Worm (Caenorhabditis elegans) whole organism, L1 larva: ENCODE data around the gene C50B6.3.

Experiments used
- C04F5.9 ChIP-seq: sonication (generic microtip); optimal IDR thresholded peaks from 2 replicates; lab custom pipeline; 2016; ENCODE audit warnings: missing genetic modification characterization, missing compliant biosample characterization
- C34B4.2 ChIP-seq: sonication (generic microtip); optimal IDR thresholded peaks from 2 replicates; lab custom pipeline; 2017; ENCODE audit warnings: mild to moderate bottlenecking, missing genetic modification characterization, missing compliant biosample characterization
- alr-1 ChIP-seq: fragments of 200-800 bp; sonication (Bioruptor generic); optimal IDR thresholded peaks from 2 replicates; lab custom pipeline; 2018; ENCODE audit warnings: borderline replicate concordance, mild to moderate bottlenecking, missing genetic modification characterization, missing compliant biosample characterization
- aly-2 ChIP-seq: fragments of 150-350 bp; optimal IDR thresholded peaks from 2 replicates; lab custom pipeline; 2014; ENCODE audit warnings: missing biosample characterization, missing genetic modification characterization
- ceh-88 ChIP-seq: fragments of 200-800 bp; sonication (Bioruptor generic); IDR thresholded peaks from 2 replicates; pipeline ENCODE4 v1.3.6; 2022; ENCODE audit warnings: missing genetic modification characterization, missing compliant biosample characterization
- ceh-90 ChIP-seq: sonication (generic microtip); optimal IDR thresholded peaks from 2 replicates; lab custom pipeline; 2016; ENCODE audit warnings: missing genetic modification characterization, missing compliant biosample characterization
- ces-1 ChIP-seq: fragments of 150-350 bp; optimal IDR thresholded peaks from 2 replicates; lab custom pipeline; 2014; ENCODE audit warnings: missing biosample characterization, missing genetic modification reagents, missing genetic modification characterization
- efl-3 ChIP-seq: fragments of 200-800 bp; sonication (Bioruptor generic); optimal IDR thresholded peaks from 2 replicates; lab custom pipeline; 2018; ENCODE audit warnings: mild to moderate bottlenecking, missing genetic modification characterization, missing compliant biosample characterization
- egl-27 ChIP-seq, 2 experiments: fragments of 150-350 bp in 1 of 2; sonication (generic microtip); optimal IDR thresholded peaks; 3 replicates each; lab custom pipeline; 2017 to 2018; ENCODE audit warnings: missing biosample characterization in 2 of 2, missing genetic modification characterization in 2 of 2, missing genetic modification reagents in 2 of 2
- elt-3 ChIP-seq, 6 experiments: fragments of 150-350 bp in 1 of 6; sonication (generic microtip); optimal IDR thresholded peaks; 2 replicates each; lab custom pipeline; 2017 to 2018; ENCODE audit warnings: missing biosample characterization in 6 of 6, missing genetic modification characterization in 6 of 6, inconsistent platforms in 1 of 6
- fkh-8 ChIP-seq: sonication (generic microtip); optimal IDR thresholded peaks from 2 replicates; lab custom pipeline; 2016; ENCODE audit warnings: mild to moderate bottlenecking, missing genetic modification characterization, missing compliant biosample characterization
- fos-1 ChIP-seq: fragments of 150-350 bp; optimal IDR thresholded peaks from 2 replicates; lab custom pipeline; 2014; ENCODE audit warnings: missing biosample characterization, missing genetic modification characterization
- hlh-17 ChIP-seq: fragments of 200-800 bp; sonication (Bioruptor generic); optimal IDR thresholded peaks from 2 replicates; lab custom pipeline; 2018; ENCODE audit warnings: missing genetic modification characterization, mild to moderate bottlenecking, missing compliant biosample characterization, moderate library complexity, borderline replicate concordance
- irx-1 ChIP-seq: sonication (generic microtip); optimal IDR thresholded peaks from 2 replicates; lab custom pipeline; 2016; ENCODE audit warnings: missing genetic modification characterization, missing compliant biosample characterization
- isw-1 ChIP-seq: fragments of 200-800 bp; sonication (Bioruptor generic); IDR thresholded peaks from 2 replicates; pipeline ENCODE4 v1.3.6; 2022; ENCODE audit warnings: missing genetic modification characterization, missing compliant biosample characterization
- jun-1 ChIP-seq: fragments of 150-350 bp; optimal IDR thresholded peaks from 2 replicates; lab custom pipeline; 2014; ENCODE audit warnings: missing biosample characterization, missing genetic modification reagents, missing genetic modification characterization
- lin-13 ChIP-seq: fragments of 150-350 bp; optimal IDR thresholded peaks from 2 replicates; lab custom pipeline; 2014; ENCODE audit warnings: missing biosample characterization, missing genetic modification reagents, missing genetic modification characterization
- lin-14 ChIP-seq: fragments of 200-800 bp; sonication (Bioruptor generic); optimal IDR thresholded peaks from 2 replicates; lab custom pipeline; 2018; ENCODE audit warnings: mild to moderate bottlenecking, missing genetic modification characterization, moderate library complexity, missing compliant biosample characterization
- lin-35 ChIP-seq, 2 experiments: fragments of 150-350 bp; optimal IDR thresholded peaks; 2 replicates each; lab custom pipeline; 2014; ENCODE audit warnings: missing biosample characterization in 2 of 2, missing genetic modification characterization in 2 of 2, missing genetic modification reagents in 2 of 2
- lin-39 ChIP-seq: fragments of 150-350 bp; optimal IDR thresholded peaks from 2 replicates; lab custom pipeline; 2014; ENCODE audit warnings: missing biosample characterization, missing genetic modification reagents, missing genetic modification characterization
- lir-3 ChIP-seq: sonication (generic microtip); optimal IDR thresholded peaks from 2 replicates; lab custom pipeline; 2016; ENCODE audit warnings: mild to moderate bottlenecking, missing genetic modification characterization, moderate library complexity, missing compliant biosample characterization; ENCODE audit not compliant: poor library complexity
- lsy-2 ChIP-seq, 2 experiments: fragments of 150-350 bp; optimal IDR thresholded peaks; 2 replicates each; lab custom pipeline; 2014; ENCODE audit warnings: missing biosample characterization in 2 of 2, missing genetic modification characterization in 2 of 2
- nhr-11 ChIP-seq: fragments of 150-350 bp; optimal IDR thresholded peaks from 2 replicates; lab custom pipeline; 2014; ENCODE audit warnings: missing biosample characterization, missing genetic modification characterization
- nhr-19 ChIP-seq: fragments of 200-800 bp; sonication (Bioruptor generic); conservative IDR thresholded peaks from 2 replicates; pipeline ENCODE4 v1.3.6; 2022; ENCODE audit warnings: missing genetic modification characterization, missing compliant biosample characterization
- nhr-20 ChIP-seq: sonication (generic microtip); optimal IDR thresholded peaks from 2 replicates; lab custom pipeline; 2016; ENCODE audit warnings: mild to moderate bottlenecking, missing genetic modification characterization, missing compliant biosample characterization
- nhr-237 ChIP-seq: fragments of 150-350 bp; optimal IDR thresholded peaks from 2 replicates; lab custom pipeline; 2014; ENCODE audit warnings: missing biosample characterization, missing genetic modification characterization
- nhr-71 ChIP-seq: sonication (generic microtip); optimal IDR thresholded peaks from 2 replicates; lab custom pipeline; 2016; ENCODE audit warnings: mild to moderate bottlenecking, missing genetic modification characterization, moderate library complexity, missing compliant biosample characterization
- nhr-76 ChIP-seq: sonication (generic microtip); optimal IDR thresholded peaks from 2 replicates; lab custom pipeline; 2017; ENCODE audit warnings: missing biosample characterization, missing genetic modification characterization
- nhr-90 ChIP-seq: sonication (generic microtip); optimal IDR thresholded peaks from 2 replicates; lab custom pipeline; 2016; ENCODE audit warnings: mild to moderate bottlenecking, missing genetic modification characterization, missing compliant biosample characterization; ENCODE audit not compliant: poor library complexity
- pag-3 ChIP-seq: sonication (generic microtip); optimal IDR thresholded peaks from 2 replicates; lab custom pipeline; 2017; ENCODE audit warnings: missing genetic modification characterization, mild to moderate bottlenecking, missing compliant biosample characterization, antibody characterized with exemption, borderline replicate concordance; ENCODE audit not compliant: insufficient read depth
- pax-3 ChIP-seq: fragments of 200-800 bp; sonication (Bioruptor generic); optimal IDR thresholded peaks from 2 replicates; lab custom pipeline; 2018; ENCODE audit warnings: mild to moderate bottlenecking, missing genetic modification characterization, moderate library complexity, missing compliant biosample characterization
- pqm-1 ChIP-seq: sonication (generic microtip); optimal IDR thresholded peaks from 3 replicates; lab custom pipeline; 2017; ENCODE audit warnings: missing biosample characterization, missing genetic modification characterization
- rnt-1 ChIP-seq: sonication (generic microtip); optimal IDR thresholded peaks from 2 replicates; lab custom pipeline; 2016; ENCODE audit warnings: mild to moderate bottlenecking, missing genetic modification characterization, moderate library complexity, missing compliant biosample characterization
- skn-1 ChIP-seq: fragments of 150-350 bp; optimal IDR thresholded peaks from 2 replicates; lab custom pipeline; 2014; ENCODE audit warnings: missing biosample characterization, missing genetic modification characterization
- snpc-4 ChIP-seq: fragments of 150-350 bp; optimal IDR thresholded peaks from 2 replicates; lab custom pipeline; 2014; ENCODE audit warnings: missing biosample characterization, missing genetic modification characterization
- snu-23 ChIP-seq: sonication (generic microtip); optimal IDR thresholded peaks from 2 replicates; lab custom pipeline; 2016; ENCODE audit warnings: missing genetic modification characterization, missing compliant biosample characterization
- sox-4 ChIP-seq: sonication (generic microtip); optimal IDR thresholded peaks from 2 replicates; lab custom pipeline; 2016; ENCODE audit warnings: missing genetic modification characterization, missing compliant biosample characterization
- sup-37 ChIP-seq: fragments of 200-800 bp; sonication (Bioruptor generic); optimal IDR thresholded peaks from 2 replicates; lab custom pipeline; 2018; ENCODE audit warnings: mild to moderate bottlenecking, missing genetic modification characterization, missing compliant biosample characterization
- swsn-7 ChIP-seq: sonication (generic microtip); optimal IDR thresholded peaks from 2 replicates; lab custom pipeline; 2016; ENCODE audit warnings: missing genetic modification characterization, missing compliant biosample characterization
- tlp-1 ChIP-seq: fragments of 150-350 bp; optimal IDR thresholded peaks from 2 replicates; lab custom pipeline; 2014; ENCODE audit warnings: missing biosample characterization, missing genetic modification characterization
- unc-130 ChIP-seq: fragments of 150-350 bp; optimal IDR thresholded peaks from 2 replicates; lab custom pipeline; 2017; ENCODE audit warnings: missing biosample characterization, missing genetic modification characterization, inconsistent platforms
- unc-62 ChIP-seq: fragments of 150-350 bp; optimal IDR thresholded peaks from 2 replicates; lab custom pipeline; 2014; ENCODE audit warnings: missing biosample characterization, missing genetic modification reagents, missing genetic modification characterization
- unc-86 ChIP-seq: sonication (generic microtip); optimal IDR thresholded peaks from 2 replicates; lab custom pipeline; 2016; ENCODE audit warnings: missing genetic modification characterization, missing compliant biosample characterization
- vab-15 ChIP-seq: sonication (generic microtip); optimal IDR thresholded peaks from 2 replicates; lab custom pipeline; 2017; ENCODE audit warnings: missing genotype, mild to moderate bottlenecking, missing genetic modification characterization, missing compliant biosample characterization

Gene C50B6.3

DNA sequence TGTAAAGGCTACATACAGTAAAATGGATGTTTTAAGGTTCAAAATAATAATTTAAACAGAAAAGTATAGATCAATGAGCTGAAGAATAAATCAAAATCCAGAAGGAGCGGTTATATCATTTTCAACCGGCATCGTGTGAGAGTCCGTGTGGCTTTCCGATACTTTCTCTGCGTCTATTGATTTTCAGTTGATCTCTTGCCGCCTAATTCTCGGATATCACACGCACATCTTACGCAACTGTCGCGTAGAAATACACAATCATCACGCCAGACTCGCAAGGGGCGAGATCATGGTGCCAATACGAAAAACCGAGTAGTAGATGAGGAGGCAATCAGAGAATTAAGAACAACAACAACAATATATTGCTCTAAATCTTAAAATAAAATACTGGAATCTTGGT is 24.5 kb upstream of the C50B6.3 start:
- peak; percentile 25 for TF ChIP-seq snu-23
- TF ChIP-seq jun-1 (tag; lab: Kevin White, UChicago): no peak
- TF ChIP-seq fos-1: no peak
- peak; percentile 68 for TF ChIP-seq rnt-1 (tag; lab: Kevin White, UChicago)
- peak; percentile 48 for TF ChIP-seq lin-14 (GFP tag; lab: Kevin White, UChicago)
- peak in 1 of 2 experiments; percentile 7 for TF ChIP-seq lsy-2 (tag; optimal IDR thresholded peaks at IDR 0.05; lab: Kevin White, UChicago)
- peak; percentile 58 for TF ChIP-seq pag-3
- TF ChIP-seq fkh-8 (tag; lab: Kevin White, UChicago): no peak
- 0 out of 2 replicates have a peak, but pooled peaks have one; percentile 10 for TF ChIP-seq nhr-19 (GFP tag; lab: Robert Waterston, UW)
- no peak for TF ChIP-seq C04F5.9 (tag; lab: Kevin White, UChicago)
- TF ChIP-seq skn-1 (tag; lab: Kevin White, UChicago): no peak
- peak; percentile 53 for TF ChIP-seq nhr-71 (tag; lab: Kevin White, UChicago)

DNA sequence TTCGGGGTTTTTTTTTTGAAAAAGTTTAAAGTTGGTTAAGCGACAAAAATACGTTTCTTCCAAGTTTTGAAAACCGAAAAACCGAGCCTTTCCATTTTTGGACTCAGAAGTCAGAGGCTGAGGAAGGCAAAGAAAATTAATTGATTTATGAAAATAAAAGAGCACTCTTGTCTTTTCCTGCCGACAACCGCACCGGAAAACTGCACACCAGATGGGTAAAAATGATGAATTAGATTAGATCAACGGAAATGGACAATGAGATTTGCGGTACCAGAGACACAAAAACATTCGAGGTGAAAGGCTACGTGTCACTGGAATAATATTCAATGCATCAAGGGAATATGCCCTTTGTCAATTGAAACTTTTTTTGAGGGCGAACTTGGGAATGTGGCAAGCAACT is 18.9 kb upstream of the C50B6.3 start:
- TF ChIP-seq swsn-7 (tag; lab: Kevin White, UChicago): no peak
- TF ChIP-seq pqm-1 (tag; lab: Kevin White, UChicago): no peak
- no peak for TF ChIP-seq sox-4
- no peak for TF ChIP-seq egl-27 (tag; optimal IDR thresholded peaks at IDR 0.05; lab: Kevin White, UChicago)
- no peak for TF ChIP-seq skn-1 (tag; lab: Kevin White, UChicago)
- TF ChIP-seq sup-37 (GFP tag; lab: Kevin White, UChicago): no peak
- TF ChIP-seq isw-1 (GFP tag; lab: Robert Waterston, UW): no peak
- TF ChIP-seq snpc-4 (tag; lab: Kevin White, UChicago): no peak
- TF ChIP-seq efl-3 (GFP tag; lab: Kevin White, UChicago): no peak
- TF ChIP-seq lin-13 (GFP tag; lab: Kevin White, UChicago): no peak
- no peak for TF ChIP-seq aly-2 (tag; lab: Kevin White, UChicago)
- TF ChIP-seq unc-62 (GFP tag; lab: Kevin White, UChicago): no peak
- TF ChIP-seq nhr-90 (tag; lab: Kevin White, UChicago): no peak
- no peak for TF ChIP-seq irx-1 (tag; lab: Kevin White, UChicago)
- TF ChIP-seq nhr-237 (tag; lab: Kevin White, UChicago): no peak
- TF ChIP-seq nhr-11 (tag; lab: Kevin White, UChicago): no peak
- TF ChIP-seq ceh-88 (GFP tag; lab: Robert Waterston, UW): no peak
- TF ChIP-seq nhr-20: no peak
- no peak for TF ChIP-seq lin-39
- TF ChIP-seq alr-1: no peak
- TF ChIP-seq, all 84 proteins: peak for 0

DNA sequence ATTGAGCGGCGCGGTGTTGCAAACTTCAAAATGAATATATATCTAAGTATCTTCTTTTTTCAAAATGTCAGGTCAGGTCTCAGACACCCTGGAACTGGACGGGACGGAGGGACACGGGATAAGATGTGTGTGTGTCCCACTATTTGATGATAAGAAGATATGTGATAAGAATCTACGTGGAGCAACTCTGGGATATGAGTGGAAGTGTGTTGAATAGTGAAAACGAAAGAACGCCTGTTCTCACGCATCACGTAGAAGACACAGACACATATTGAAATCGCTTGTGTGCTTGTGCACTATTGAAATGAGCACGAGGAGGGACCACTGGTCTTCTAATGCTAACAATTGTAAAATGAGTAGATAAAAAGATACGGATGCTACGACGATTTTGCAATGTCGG is 17.5 kb upstream of the C50B6.3 start, which contains the start of gene uig-1:
Gene uig-1 (minus strand): TSS at position 120 of the 400 bp plus-strand sequence.
- TF ChIP-seq hlh-17 (GFP tag; lab: Kevin White, UChicago) (no peak), lin-14 (GFP tag; lab: Kevin White, UChicago) (peak; percentile 75)

DNA sequence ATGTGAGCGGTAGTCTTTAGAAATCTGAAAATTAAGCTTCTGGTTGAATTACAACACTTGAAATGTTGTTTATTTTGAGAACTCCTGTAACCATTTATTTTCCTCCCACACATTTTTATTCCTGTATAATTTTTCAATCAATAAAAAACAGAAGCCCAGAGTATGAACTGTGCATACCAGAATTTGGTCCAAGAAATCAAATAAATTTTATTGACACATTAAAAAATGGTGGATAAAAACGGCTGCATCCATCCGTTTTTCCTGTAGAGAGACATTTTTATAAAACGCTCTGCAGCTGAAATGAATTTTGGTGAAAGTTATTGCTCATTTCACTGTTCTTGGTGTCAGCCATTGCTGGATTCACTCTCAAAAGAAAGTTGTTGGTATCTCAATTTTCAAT is 16.2 kb upstream of the C50B6.3 start, which contains the start of gene C26E1.1:
Gene C26E1.1 (plus strand): TSS at position 301 of the 400 bp plus-strand sequence.
- TF ChIP-seq ceh-90 (tag; lab: Kevin White, UChicago): no peak
- TF ChIP-seq lin-35 (GFP tag; optimal IDR thresholded peaks at IDR 0.05; lab: Kevin White, UChicago): no peak
- no peak for TF ChIP-seq nhr-19 (GFP tag; lab: Robert Waterston, UW)
- no peak for TF ChIP-seq swsn-7 (tag; lab: Kevin White, UChicago)
- no peak for TF ChIP-seq vab-15 (tag; lab: Kevin White, UChicago)
- TF ChIP-seq egl-27 (tag; optimal IDR thresholded peaks at IDR 0.05; lab: Kevin White, UChicago): no peak
- TF ChIP-seq unc-130 (tag; lab: Kevin White, UChicago): no peak
- no peak for TF ChIP-seq ces-1 (GFP tag; lab: Kevin White, UChicago)
- no peak for TF ChIP-seq jun-1 (tag; lab: Kevin White, UChicago)
- TF ChIP-seq elt-3 (tag; optimal IDR thresholded peaks at IDR 0.05; lab: Kevin White, UChicago): no peak
- no peak for TF ChIP-seq rnt-1 (tag; lab: Kevin White, UChicago)
- no peak for TF ChIP-seq nhr-76
- TF ChIP-seq C34B4.2 (tag; lab: Kevin White, UChicago): no peak
- TF ChIP-seq pax-3 (tag; lab: Kevin White, UChicago): no peak
- TF ChIP-seq lir-3 (tag; lab: Kevin White, UChicago): no peak
- no peak for TF ChIP-seq unc-86 (tag; lab: Kevin White, UChicago)
- TF ChIP-seq tlp-1 (tag; lab: Kevin White, UChicago): no peak
- TF ChIP-seq unc-62 (GFP tag; lab: Kevin White, UChicago): no peak
